Fruit fly (Drosophila melanogaster) whole organism, embryonic: Measurements from ENCODE around the gene CG3587.

Experiments used
- ATbp ChIP-seq: fragments of 200-800 bp; sonication (Bioruptor generic); optimal IDR thresholded peaks from 2 replicates; lab custom pipeline; 2017; ENCODE audit warnings: missing biosample characterization, mild to moderate bottlenecking, missing genetic modification characterization, missing genetic modification reagents
- Blimp-1 ChIP-seq: fragments of 200-800 bp; sonication (Bioruptor generic); optimal IDR thresholded peaks from 3 replicates; lab custom pipeline; 2018; ENCODE audit warnings: missing biosample characterization, missing genetic modification characterization, mild to moderate bottlenecking, moderate library complexity, missing genetic modification reagents
- CG10543 ChIP-seq: fragments of 200-800 bp; sonication (Bioruptor generic); optimal IDR thresholded peaks from 3 replicates; lab custom pipeline; 2017; ENCODE audit warnings: missing biosample characterization, mild to moderate bottlenecking, missing genetic modification characterization, moderate library complexity
- CG11085 ChIP-seq: fragments of 200-800 bp; sonication (Bioruptor generic); IDR thresholded peaks from 2 replicates; pipeline ENCODE4 v1.3.6; 2022; ENCODE audit warnings: missing biosample characterization, missing genetic modification characterization
- CG14667 ChIP-seq: fragments of 200-800 bp; sonication (Bioruptor generic); IDR thresholded peaks from 2 replicates; pipeline ENCODE4 v1.3.6; 2022; ENCODE audit warnings: missing biosample characterization, missing genetic modification characterization
- CG1602 ChIP-seq: fragments of 200-800 bp; sonication (Bioruptor generic); optimal IDR thresholded peaks from 3 replicates; lab custom pipeline; 2016; ENCODE audit warnings: missing biosample characterization, missing genetic modification characterization
- CG3065 ChIP-seq: fragments of 200-800 bp; sonication (Bioruptor generic); optimal IDR thresholded peaks from 2 replicates; lab custom pipeline; 2016; ENCODE audit warnings: missing biosample characterization, missing genetic modification characterization
- CG4328 ChIP-seq: fragments of 200-800 bp; sonication (Bioruptor generic); optimal IDR thresholded peaks from 3 replicates; lab custom pipeline; 2017; ENCODE audit warnings: missing biosample characterization, missing genetic modification reagents, missing genetic modification characterization
- CG6791 ChIP-seq: fragments of 200-800 bp; sonication (Bioruptor generic); IDR thresholded peaks from 3 replicates; pipeline ENCODE4 v1.3.6; 2022; ENCODE audit warnings: missing biosample characterization, missing genetic modification characterization; ENCODE audit not compliant: partially characterized antibody
- CG8359 ChIP-seq: fragments of 200-800 bp; sonication (Bioruptor generic); optimal IDR thresholded peaks from 2 replicates; lab custom pipeline; 2017; ENCODE audit warnings: missing biosample characterization, mild to moderate bottlenecking, missing genetic modification characterization, borderline replicate concordance
- D19A ChIP-seq: fragments of 200-800 bp; optimal IDR thresholded peaks from 3 replicates; lab custom pipeline; 2019; ENCODE audit warnings: missing biosample characterization, mild to moderate bottlenecking, missing genetic modification characterization, moderate library complexity
- Deaf1 ChIP-seq: fragments of 200-800 bp; optimal IDR thresholded peaks from 3 replicates; lab custom pipeline; 2019; ENCODE audit warnings: missing biosample characterization, mild to moderate bottlenecking, missing genetic modification characterization, moderate library complexity
- Drgx ChIP-seq: fragments of 200-800 bp; sonication (Bioruptor generic); IDR thresholded peaks from 2 replicates; pipeline ENCODE4 v1.3.6; 2022; ENCODE audit warnings: missing biosample characterization, missing genetic modification characterization
- Hr78 ChIP-seq, 2 experiments: fragments of 200-800 bp in 1 of 2; fragments of >200 bp in 1 of 2; sonication (Bioruptor generic) in 1 of 2; optimal IDR thresholded peaks; 2 replicates each; lab custom pipeline; 2017 to 2019; ENCODE audit warnings: missing biosample characterization in 2 of 2, missing genetic modification characterization in 2 of 2, mild to moderate bottlenecking in 1 of 2, moderate library complexity in 1 of 2
- Nf-YB ChIP-seq: fragments of 200-800 bp; sonication (Bioruptor generic); optimal IDR thresholded peaks from 3 replicates; lab custom pipeline; 2019; ENCODE audit warnings: missing biosample characterization, mild to moderate bottlenecking, missing genetic modification characterization, moderate library complexity
- Pdp1 ChIP-seq, 2 experiments: fragments of 200-800 bp; sonication (Bioruptor generic); optimal IDR thresholded peaks; 3 replicates each; lab custom pipeline; 2016; ENCODE audit warnings: missing biosample characterization in 2 of 2, missing genetic modification characterization in 2 of 2, mild to moderate bottlenecking in 1 of 2, moderate library complexity in 1 of 2
- abd-A ChIP-seq: fragments of 200-800 bp; sonication (Bioruptor generic); optimal IDR thresholded peaks from 3 replicates; lab custom pipeline; 2019; ENCODE audit warnings: missing biosample characterization, mild to moderate bottlenecking, missing genetic modification characterization, moderate library complexity
- cad ChIP-seq: fragments of >200 bp; optimal IDR thresholded peaks from 2 replicates; lab custom pipeline; 2017; ENCODE audit warnings: missing biosample characterization, missing genetic modification characterization
- chinmo ChIP-seq: fragments of 200-800 bp; sonication (Bioruptor generic); IDR thresholded peaks from 4 replicates; pipeline ENCODE4 v1.3.6; 2022; ENCODE audit warnings: missing biosample characterization, missing genetic modification characterization; ENCODE audit not compliant: partially characterized antibody
- crol ChIP-seq: fragments of 200-800 bp; sonication (Bioruptor generic); IDR thresholded peaks from 2 replicates; pipeline ENCODE4 v1.3.6; 2022; ENCODE audit warnings: missing biosample characterization, missing genetic modification characterization
- eve ChIP-seq, 2 experiments: fragments of >200 bp; optimal IDR thresholded peaks; 2 replicates each; lab custom pipeline; 2017; ENCODE audit warnings: missing biosample characterization in 2 of 2, missing genetic modification characterization in 2 of 2
- ewg ChIP-seq: fragments of 200-800 bp; sonication (Bioruptor generic); optimal IDR thresholded peaks from 3 replicates; lab custom pipeline; 2017; ENCODE audit warnings: mild to moderate bottlenecking, missing biosample characterization, missing genetic modification reagents, missing genetic modification characterization
- exex ChIP-seq: fragments of 200-800 bp; sonication (Bioruptor generic); optimal IDR thresholded peaks from 4 replicates; lab custom pipeline; 2018; ENCODE audit warnings: missing biosample characterization, mild to moderate bottlenecking, missing genetic modification characterization, moderate library complexity
- eyg ChIP-seq: fragments of 200-800 bp; sonication (Bioruptor generic); optimal IDR thresholded peaks from 3 replicates; lab custom pipeline; 2016; ENCODE audit warnings: missing biosample characterization, missing genetic modification characterization
- gce ChIP-seq: fragments of 200-800 bp; sonication (Bioruptor generic); IDR thresholded peaks from 3 replicates; pipeline ENCODE4 v1.3.6; 2022; ENCODE audit warnings: missing biosample characterization, missing genetic modification characterization
- jing ChIP-seq: fragments of 200-800 bp; sonication (Bioruptor generic); optimal IDR thresholded peaks from 2 replicates; lab custom pipeline; 2018; ENCODE audit warnings: missing biosample characterization, mild to moderate bottlenecking, missing genetic modification characterization
- kni ChIP-seq: fragments of 200-800 bp; sonication (Bioruptor generic); optimal IDR thresholded peaks from 3 replicates; lab custom pipeline; 2017; ENCODE audit warnings: mild to moderate bottlenecking, missing biosample characterization, missing genetic modification reagents, missing genetic modification characterization
- slp2 ChIP-seq: fragments of 200-800 bp; sonication (Bioruptor generic); optimal IDR thresholded peaks from 2 replicates; lab custom pipeline; 2016; ENCODE audit warnings: missing biosample characterization, missing genetic modification characterization
- tup ChIP-seq: fragments of 200-800 bp; sonication (Bioruptor generic); optimal IDR thresholded peaks from 2 replicates; lab custom pipeline; 2016; ENCODE audit warnings: missing biosample characterization, mild to moderate bottlenecking, missing genetic modification characterization, moderate library complexity
- unc-4 ChIP-seq: fragments of 200-800 bp; sonication (Bioruptor generic); IDR thresholded peaks from 2 replicates; pipeline ENCODE4 v1.3.6; 2022; ENCODE audit warnings: missing biosample characterization, missing genetic modification characterization; ENCODE audit not compliant: partially characterized antibody
- unpg ChIP-seq: fragments of 200-800 bp; sonication (Bioruptor generic); optimal IDR thresholded peaks from 3 replicates; lab custom pipeline; 2018; ENCODE audit warnings: missing biosample characterization, mild to moderate bottlenecking, missing genetic modification characterization, moderate library complexity
- yki ChIP-seq: fragments of >200 bp; optimal IDR thresholded peaks from 3 replicates; lab custom pipeline; 2018

Gene CG3587

dm6 chrX:1975879-1976601 lies 35.9 kb downstream of the CG3587 start (continued):
- TF ChIP-seq abd-A (tag; lab: Kevin White, UChicago) (peak; percentile 38), crol (GFP tag; lab: Robert Waterston, UW) (peak; percentile 94), Deaf1 (tag; lab: Kevin White, UChicago) (peak; percentile 97), Pdp1 (GFP tag; optimal IDR thresholded peaks at IDR 0.05; lab: Kevin White, UChicago) (peak in 1 of 2 experiments; percentile 93), unpg (GFP tag; lab: Kevin White, UChicago) (no peak), chinmo (peak; percentile 83; the same call in 3 of the 4 replicates), Nf-YB (GFP tag; lab: Kevin White, UChicago) (peak; percentile 70), Drgx (peak; percentile 51), Hr78 (GFP tag; optimal IDR thresholded peaks at IDR 0.05; lab: Kevin White, UChicago) (peak in 1 of 2 experiments; percentile 91), CG14667 (GFP tag; lab: Robert Waterston, UW) (no peak), CG6791 (GFP tag; lab: Robert Waterston, UW) (0 out of 3 replicates have a peak, but pooled peaks have one; percentile 9), yki (lab: Kevin White, UChicago) (peak; percentile 78), kni (GFP tag; lab: Kevin White, UChicago) (peak; percentile 70), CG10543 (peak; percentile 24), cad (GFP tag; lab: Kevin White, UChicago) (no peak)

dm6 chrX:1979031-1979430 lies 38.9 kb downstream of the CG3587 start:
- TF ChIP-seq gce (GFP tag; lab: Robert Waterston, UW) = no peak
- TF ChIP-seq Drgx = peak; percentile 57
- TF ChIP-seq D19A = peak; percentile 29
- TF ChIP-seq CG1602 (GFP tag; lab: Kevin White, UChicago) = no peak
- TF ChIP-seq CG4328 (GFP tag; lab: Kevin White, UChicago) = no peak
- TF ChIP-seq jing (GFP tag; lab: Kevin White, UChicago) = no peak
- TF ChIP-seq exex (tag; lab: Kevin White, UChicago) = no peak
- no peak for TF ChIP-seq CG3065

dm6 chrX:1979673-1980072 lies 39.6 kb downstream of the CG3587 start:
- TF ChIP-seq eve (GFP tag; optimal IDR thresholded peaks at IDR 0.05; lab: Kevin White, UChicago) (no peak), Drgx (peak; percentile 89), Pdp1 (GFP tag; optimal IDR thresholded peaks at IDR 0.05; lab: Kevin White, UChicago) (peak in 1 of 2 experiments; percentile 73), Blimp-1 (GFP tag; lab: Kevin White, UChicago) (peak; percentile 46), eyg (no peak)

- TF ChIP-seq CG11085 (GFP tag; lab: Robert Waterston, UW) (no peak), CG8359 (GFP tag; lab: Kevin White, UChicago) (no peak), chinmo (0 out of 4 replicates have a peak, but pooled peaks have one; percentile 18), tup (no peak), CG4328 (GFP tag; lab: Kevin White, UChicago) (no peak), unc-4 (GFP tag; lab: Robert Waterston, UW) (no peak), slp2 (GFP tag; lab: Kevin White, UChicago) (no peak), crol (GFP tag; lab: Robert Waterston, UW) (0 out of 2 replicates have a peak, but pooled peaks have one; percentile 13), ATbp (GFP tag; lab: Kevin White, UChicago) (no peak), ewg (GFP tag; lab: Kevin White, UChicago) (peak; percentile 92)
Observed at dm6 chrX:1981723-1982122, 41.6 kb downstream of the CG3587 start.
